Worm (Caenorhabditis elegans) whole organism, early embryonic: Measurements from ENCODE around the gene gur-3.

ENCODE experiments used
- B0310.2 ChIP-seq: sonication (generic microtip); optimal IDR thresholded peaks from 2 replicates; lab custom pipeline; 2016; ENCODE audit warnings: mild to moderate bottlenecking, missing genetic modification characterization, missing compliant biosample characterization
- F13C5.2 ChIP-seq: sonication (generic microtip); optimal IDR thresholded peaks from 2 replicates; lab custom pipeline; 2017; ENCODE audit warnings: mild to moderate bottlenecking, missing genetic modification characterization, inconsistent platforms, missing compliant biosample characterization
- aly-1 ChIP-seq: sonication (generic microtip); optimal IDR thresholded peaks from 2 replicates; lab custom pipeline; 2016; ENCODE audit warnings: missing genetic modification characterization, missing compliant biosample characterization
- ama-1 ChIP-seq: fragments of 150-350 bp; optimal IDR thresholded peaks from 2 replicates; lab custom pipeline; 2014
- ceh-13 ChIP-seq: fragments of 200-800 bp; sonication (Bioruptor generic); optimal IDR thresholded peaks from 2 replicates; lab custom pipeline; 2018; ENCODE audit warnings: mild to moderate bottlenecking, missing genetic modification characterization, missing compliant biosample characterization
- ceh-36 ChIP-seq: sonication (generic microtip); optimal IDR thresholded peaks from 2 replicates; lab custom pipeline; 2016; ENCODE audit warnings: missing genetic modification characterization, inconsistent platforms, missing compliant biosample characterization
- ets-7 ChIP-seq: sonication (generic microtip); optimal IDR thresholded peaks from 2 replicates; lab custom pipeline; 2016; ENCODE audit warnings: missing genotype, missing genetic modification characterization, missing compliant biosample characterization
- flt-1 ChIP-seq: fragments of 200-800 bp; sonication (Bioruptor generic); IDR thresholded peaks from 2 replicates; pipeline ENCODE4 v1.3.6; 2022; ENCODE audit warnings: missing genetic modification characterization, missing compliant biosample characterization
- hmbx-1 ChIP-seq: sonication (generic microtip); optimal IDR thresholded peaks from 2 replicates; lab custom pipeline; 2016; ENCODE audit warnings: mild to moderate bottlenecking, missing genetic modification characterization, missing compliant biosample characterization
- hmg-4 ChIP-seq: fragments of 200-800 bp; sonication (Bioruptor generic); optimal IDR thresholded peaks from 2 replicates; lab custom pipeline; 2018; ENCODE audit warnings: mild to moderate bottlenecking, missing genetic modification characterization, missing compliant biosample characterization
- hnd-1 ChIP-seq: sonication (generic microtip); optimal IDR thresholded peaks from 2 replicates; lab custom pipeline; 2016; ENCODE audit warnings: missing genetic modification characterization, missing compliant biosample characterization
- pes-1 ChIP-seq: fragments of 200-800 bp; sonication (Bioruptor generic); IDR thresholded peaks from 2 replicates; pipeline ENCODE4 v1.3.6; 2022; ENCODE audit warnings: missing genetic modification reagents, missing genetic modification characterization, missing compliant biosample characterization
- scrt-1 ChIP-seq: fragments of 200-800 bp; sonication (Bioruptor generic); IDR thresholded peaks from 2 replicates; pipeline ENCODE4 v1.3.6; 2022; ENCODE audit warnings: missing genetic modification characterization, missing compliant biosample characterization
- sea-1 ChIP-seq: fragments of 200-800 bp; sonication (Bioruptor generic); conservative IDR thresholded peaks from 2 replicates; pipeline ENCODE4 v1.3.6; 2022; ENCODE audit warnings: missing genetic modification characterization, missing compliant biosample characterization
- tbx-11 ChIP-seq: fragments of 200-800 bp; sonication (Bioruptor generic); IDR thresholded peaks from 2 replicates; pipeline ENCODE4 v1.3.6; 2022; ENCODE audit warnings: missing genetic modification characterization, missing compliant biosample characterization
- tbx-37 ChIP-seq: fragments of 200-800 bp; sonication (Bioruptor generic); conservative IDR thresholded peaks from 2 replicates; pipeline ENCODE4 v1.3.6; 2022; ENCODE audit warnings: missing genetic modification reagents, missing genetic modification characterization, missing compliant biosample characterization
- tra-4 ChIP-seq: sonication (generic microtip); optimal IDR thresholded peaks from 2 replicates; lab custom pipeline; 2017; ENCODE audit warnings: missing genetic modification characterization, missing compliant biosample characterization

Gene gur-3

DNA sequence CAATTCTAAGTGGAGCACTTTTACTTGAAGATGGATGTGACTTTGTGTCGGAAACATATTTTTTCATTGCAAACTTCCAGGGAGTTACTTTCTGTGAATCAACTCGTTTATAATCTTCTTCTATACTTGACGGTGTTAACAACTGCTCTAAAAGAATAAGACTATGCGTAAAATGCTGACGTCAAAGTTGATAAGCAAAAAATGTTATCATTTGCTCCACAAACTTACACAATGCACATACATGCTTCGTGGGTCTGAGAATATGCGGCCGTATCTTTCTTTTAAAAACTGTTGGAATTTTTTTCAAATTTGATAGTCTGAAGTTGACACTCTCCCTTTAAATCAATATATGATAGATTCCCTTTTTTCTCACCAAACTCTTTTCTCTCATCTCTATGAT lies 10.9 kb downstream of the gur-3 start:
- no peak for TF ChIP-seq tbx-37 (GFP tag; lab: Robert Waterston, UW)
- no peak for TF ChIP-seq ceh-13 (GFP tag; lab: Kevin White, UChicago)
- TF ChIP-seq sea-1 (GFP tag; lab: Robert Waterston, UW), result no peak
- TF ChIP-seq hmbx-1, result no peak
- TF ChIP-seq hnd-1 (tag; lab: Kevin White, UChicago), result no peak
- TF ChIP-seq ets-7 (tag; lab: Kevin White, UChicago), result no peak
- TF ChIP-seq B0310.2 (tag; lab: Kevin White, UChicago), result no peak
- TF ChIP-seq F13C5.2 (tag; lab: Kevin White, UChicago), result no peak

DNA sequence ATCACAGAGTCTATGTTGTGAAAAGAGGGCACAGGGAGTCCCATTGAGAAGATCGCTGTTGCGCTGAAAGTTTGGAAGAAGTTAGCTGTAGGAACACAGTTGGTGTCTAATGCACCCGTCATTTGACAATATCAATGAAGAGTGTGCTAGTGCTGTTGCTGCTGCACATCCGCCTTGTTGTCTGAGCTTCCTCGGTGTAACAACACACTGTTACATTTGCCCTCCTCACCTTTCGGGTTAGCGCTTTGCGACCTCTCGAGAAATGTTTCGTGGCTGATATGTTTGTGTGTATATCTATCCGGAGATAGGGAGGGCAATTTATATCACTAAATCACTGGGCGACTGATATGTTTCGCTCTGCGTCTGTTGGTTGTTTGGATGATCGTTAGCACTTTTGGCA lies 11.9 kb downstream of the gur-3 start:
- no peak for TF ChIP-seq ceh-13 (GFP tag; lab: Kevin White, UChicago)
- TF ChIP-seq ets-7 (tag; lab: Kevin White, UChicago), result no peak
- no peak for TF ChIP-seq hnd-1 (tag; lab: Kevin White, UChicago)
- no peak for TF ChIP-seq B0310.2 (tag; lab: Kevin White, UChicago)
- TF ChIP-seq hmg-4, result peak; percentile 54

DNA sequence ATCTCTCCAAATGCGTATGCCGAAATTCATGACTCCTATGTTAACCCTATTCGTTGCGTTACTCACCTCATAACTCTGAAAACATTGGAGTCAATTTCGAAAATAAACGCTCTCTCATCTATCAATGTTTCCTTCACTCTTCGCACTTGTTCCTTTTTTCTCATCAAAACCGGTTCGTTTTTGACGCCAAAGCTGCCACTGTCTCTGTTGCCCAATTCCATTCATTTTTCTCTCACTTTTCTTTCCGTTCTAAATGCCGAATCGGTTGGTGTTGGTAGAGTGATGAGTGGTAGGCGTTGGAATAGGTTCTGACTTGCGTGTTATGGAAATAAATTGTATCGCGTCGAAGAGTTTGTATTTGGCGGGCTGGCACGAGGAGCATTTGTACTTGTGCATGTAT lies 12.7 kb downstream of the gur-3 start:
- no peak for TF ChIP-seq ceh-13 (GFP tag; lab: Kevin White, UChicago)
- TF ChIP-seq hmg-4, result no peak
- no peak for TF ChIP-seq tra-4 (tag; lab: Kevin White, UChicago)
- TF ChIP-seq ama-1 (lab: Kevin White, UChicago), result no peak
- TF ChIP-seq aly-1 (tag; lab: Kevin White, UChicago), result no peak
- TF ChIP-seq ets-7 (tag; lab: Kevin White, UChicago), result no peak

DNA sequence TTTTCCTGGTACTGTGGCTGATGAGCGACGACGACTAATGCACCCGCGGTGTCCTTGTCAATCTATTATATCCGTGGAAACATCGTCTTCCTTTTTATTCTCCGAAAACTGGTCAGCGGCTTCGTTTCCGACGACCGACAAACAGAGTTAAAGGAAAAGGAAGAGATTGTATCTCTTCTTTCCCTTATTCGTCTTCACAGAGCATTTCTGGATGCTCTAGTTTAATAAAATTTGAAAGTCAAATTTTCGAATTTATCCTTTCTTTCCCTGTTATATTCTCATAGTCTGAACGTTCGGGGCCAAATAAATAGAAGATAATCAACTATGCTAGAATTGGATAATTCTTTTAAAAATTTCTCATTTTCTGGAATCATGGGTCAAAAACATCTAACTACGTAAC lies 13.3 kb downstream of the gur-3 start:
- no peak for TF ChIP-seq scrt-1 (GFP tag; lab: Robert Waterston, UW)
- TF ChIP-seq B0310.2 (tag; lab: Kevin White, UChicago), result no peak
- TF ChIP-seq tbx-11, result no peak
- no peak for TF ChIP-seq sea-1 (GFP tag; lab: Robert Waterston, UW)
- no peak for TF ChIP-seq aly-1 (tag; lab: Kevin White, UChicago)
- TF ChIP-seq hmbx-1, result no peak
- no peak for TF ChIP-seq hmg-4
- TF ChIP-seq ceh-13 (GFP tag; lab: Kevin White, UChicago), result no peak
- TF ChIP-seq tbx-37 (GFP tag; lab: Robert Waterston, UW), result no peak
- no peak for TF ChIP-seq tra-4 (tag; lab: Kevin White, UChicago)

DNA sequence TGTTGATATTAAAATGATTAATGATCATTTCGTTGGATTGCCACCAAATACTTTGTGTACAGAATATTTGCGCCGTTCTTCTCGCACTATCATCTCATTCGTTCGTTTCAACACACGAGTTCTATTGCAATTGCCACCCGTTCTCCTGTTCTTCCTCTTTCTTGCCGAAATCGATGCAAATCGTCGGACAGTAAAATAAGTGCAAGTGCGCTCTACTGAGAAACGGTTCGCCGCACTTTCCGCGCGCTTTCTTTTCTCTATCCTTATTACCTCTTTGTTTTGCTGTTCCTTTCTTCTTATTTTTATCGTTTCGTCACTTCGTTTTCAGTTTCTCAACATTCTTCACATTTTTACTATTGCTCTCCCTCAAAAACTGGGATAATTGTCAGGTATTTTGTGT lies 14.9 kb downstream of the gur-3 start:
- no peak for TF ChIP-seq F13C5.2 (tag; lab: Kevin White, UChicago)
- TF ChIP-seq ceh-13 (GFP tag; lab: Kevin White, UChicago), result no peak
- TF ChIP-seq pes-1 (GFP tag; lab: Robert Waterston, UW), result no peak
- TF ChIP-seq scrt-1 (GFP tag; lab: Robert Waterston, UW), result no peak

DNA sequence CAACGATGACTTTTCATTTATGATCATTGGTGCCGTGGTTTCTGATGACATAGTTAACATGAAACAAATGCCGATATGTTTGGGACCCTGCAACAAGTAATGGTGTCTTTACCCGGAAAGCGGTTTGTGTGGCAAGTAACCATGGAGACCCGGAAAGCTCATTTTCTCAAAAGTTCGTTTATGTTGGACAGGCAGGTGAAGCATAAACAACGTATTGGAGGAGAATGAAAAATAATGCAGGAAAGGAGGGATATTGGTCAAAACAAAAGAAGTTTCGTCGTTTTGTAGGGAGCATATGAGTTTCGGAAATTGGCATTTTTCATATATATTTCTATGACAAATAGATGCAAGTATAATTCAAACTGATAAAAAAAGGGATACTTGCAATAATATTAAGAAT lies 19.7 kb downstream of the gur-3 start, which contains the start of gene dyf-6:
Gene dyf-6 (minus strand): TSS at position 101 of the 400 bp plus-strand sequence.
- TF ChIP-seq sea-1 (GFP tag; lab: Robert Waterston, UW) (no peak), ceh-36 (tag; lab: Kevin White, UChicago) (no peak), scrt-1 (GFP tag; lab: Robert Waterston, UW) (no peak)

DNA sequence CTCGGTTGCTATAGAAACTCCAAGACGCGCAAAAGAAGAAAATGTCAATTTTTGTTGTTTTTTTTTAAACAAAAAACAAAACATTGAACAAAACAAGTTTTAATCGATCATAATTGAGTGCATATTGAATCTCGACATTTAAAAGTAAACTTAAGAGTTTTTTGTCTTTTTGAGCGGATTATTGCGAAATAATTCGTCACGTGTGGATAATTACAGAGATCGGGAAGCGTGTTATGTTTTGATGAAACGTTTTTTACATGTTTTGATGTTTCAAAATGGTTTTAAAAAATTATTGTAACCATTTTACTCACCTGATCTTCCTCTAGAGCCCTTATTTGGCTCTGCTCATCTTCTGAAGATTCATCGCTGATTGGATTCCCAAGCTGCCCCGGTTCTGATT lies 20.1 kb downstream of the gur-3 start:
- TF ChIP-seq sea-1 (GFP tag; lab: Robert Waterston, UW) (no peak), flt-1 (no peak), B0310.2 (tag; lab: Kevin White, UChicago) (no peak), ceh-13 (GFP tag; lab: Kevin White, UChicago) (no peak), hmbx-1 (no peak), F13C5.2 (tag; lab: Kevin White, UChicago) (no peak)

DNA sequence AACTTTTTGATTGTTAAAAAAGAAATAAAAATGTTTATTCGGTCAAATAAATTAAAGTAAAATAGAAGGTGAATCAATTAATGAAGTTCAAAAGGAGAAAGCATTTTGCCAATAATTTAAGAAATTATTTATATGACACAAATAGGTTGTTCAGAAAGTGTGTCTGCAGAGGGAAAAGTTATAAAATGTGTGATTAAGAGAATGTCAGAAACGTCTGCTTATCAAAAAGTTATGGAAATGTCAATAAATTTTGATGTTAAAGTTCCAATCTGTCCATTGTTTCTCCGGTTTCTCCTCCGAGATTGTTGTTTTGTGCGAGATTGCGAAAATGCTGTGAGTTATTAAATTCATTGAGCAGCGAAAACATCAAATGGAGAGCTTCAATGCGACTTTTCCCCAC lies 26.4 kb downstream of the gur-3 start, which contains the start of gene rme-4:
Gene rme-4 (minus strand): TSS at position 168 of the 400 bp plus-strand sequence.
- no peak for TF ChIP-seq hmbx-1
- no peak for TF ChIP-seq aly-1 (tag; lab: Kevin White, UChicago)
- TF ChIP-seq F13C5.2 (tag; lab: Kevin White, UChicago), result no peak
- TF ChIP-seq tra-4 (tag; lab: Kevin White, UChicago), result no peak
- no peak for TF ChIP-seq pes-1 (GFP tag; lab: Robert Waterston, UW)
- no peak for TF ChIP-seq ets-7 (tag; lab: Kevin White, UChicago)
- no peak for TF ChIP-seq hmg-4
- TF ChIP-seq sea-1 (GFP tag; lab: Robert Waterston, UW), result no peak
- no peak for TF ChIP-seq hnd-1 (tag; lab: Kevin White, UChicago)
- no peak for TF ChIP-seq ceh-13 (GFP tag; lab: Kevin White, UChicago)
- TF ChIP-seq tbx-11, result no peak

DNA sequence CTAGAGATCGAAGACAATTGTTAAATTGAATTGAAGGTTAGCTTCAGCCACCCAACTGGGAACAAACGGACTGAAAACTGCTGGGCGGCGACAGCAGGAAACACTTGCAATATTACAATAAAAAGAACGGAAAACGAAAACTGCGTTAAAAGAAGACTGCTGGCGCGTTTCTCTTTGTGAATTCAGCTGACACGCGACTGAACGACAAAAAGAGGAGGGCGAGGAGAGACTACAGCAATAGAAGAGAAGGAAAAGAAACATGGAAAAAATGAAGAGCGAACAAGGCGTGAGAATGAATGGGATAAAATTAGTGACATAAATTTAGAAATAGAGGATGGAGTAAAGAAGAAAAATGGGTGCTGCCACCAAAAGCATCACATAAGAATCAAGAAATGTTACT lies 28.4 kb downstream of the gur-3 start:
- no peak for TF ChIP-seq hmbx-1
- TF ChIP-seq flt-1, result 0 out of 2 replicates have a peak, but pooled peaks have one; percentile 26
- TF ChIP-seq B0310.2 (tag; lab: Kevin White, UChicago), result no peak
- no peak for TF ChIP-seq hnd-1 (tag; lab: Kevin White, UChicago)
- no peak for TF ChIP-seq scrt-1 (GFP tag; lab: Robert Waterston, UW)
- TF ChIP-seq sea-1 (GFP tag; lab: Robert Waterston, UW), result no peak
